Fruit fly (Drosophila melanogaster): ENCODE data around the gene CG17075.

Gene CG17075

DNA sequence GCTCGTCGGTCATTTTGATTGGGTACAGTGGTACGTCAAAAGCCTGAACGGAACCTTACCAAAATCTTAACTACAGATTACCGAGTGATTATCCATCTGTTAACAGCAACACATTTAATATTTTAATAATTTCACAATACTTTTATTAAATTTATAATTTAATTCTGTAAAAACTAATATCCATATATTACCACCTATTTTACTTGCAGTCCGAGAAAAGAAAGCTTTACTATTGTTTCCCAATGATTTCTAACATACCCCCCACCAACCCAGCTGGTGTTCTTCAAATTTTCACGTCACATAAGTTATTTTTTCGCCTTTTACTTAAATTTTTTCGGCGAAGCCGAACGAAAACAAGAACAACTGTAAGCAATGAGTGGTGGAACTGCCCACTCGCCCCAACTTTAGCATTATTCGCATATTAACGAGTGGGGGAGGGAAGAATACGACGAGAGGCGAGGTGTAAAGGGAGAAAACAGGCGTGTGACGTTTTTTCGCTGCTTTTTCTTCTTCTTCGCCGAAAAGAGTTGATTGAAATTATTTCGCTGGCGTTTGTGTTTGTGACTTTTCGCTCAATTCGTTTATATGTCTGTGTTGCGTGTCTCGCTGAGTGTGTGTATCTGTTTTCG lies 19.3 kb downstream of the CG17075 start (continued):
- TF ChIP-seq lab (GFP tag; optimal IDR thresholded peaks at IDR 0.05), result peak; percentile 87

DNA sequence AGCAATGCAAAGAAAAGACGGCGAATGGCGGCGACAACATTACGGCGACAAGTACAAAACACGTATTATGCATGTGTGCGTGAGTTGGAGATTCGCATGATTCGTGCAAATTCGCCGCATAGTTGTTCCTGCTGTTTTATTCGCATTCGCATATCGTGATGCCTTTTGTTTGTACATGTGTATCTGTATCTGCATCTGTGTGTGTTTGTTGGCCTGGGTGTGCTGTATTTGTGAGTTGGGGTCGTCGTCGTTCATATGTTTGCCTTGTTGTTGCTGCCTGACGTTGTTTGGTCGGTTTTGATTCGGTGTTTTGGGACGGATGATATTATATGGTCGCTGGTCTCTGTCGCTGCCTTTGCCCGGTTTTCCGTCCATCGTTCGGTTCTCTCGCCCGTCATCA lies 19.9 kb downstream of the CG17075 start:
- TF ChIP-seq cg (GFP tag; optimal IDR thresholded peaks at IDR 0.05), result peak; percentile 60
- TF ChIP-seq Mes4 (GFP tag; optimal IDR thresholded peaks at IDR 0.05), result no peak
- no peak for TF ChIP-seq nerfin-2 (GFP tag; IDR thresholded peaks at IDR 0.05; ENCODE audit: partially characterized antibody)
- no peak for TF ChIP-seq pan (optimal IDR thresholded peaks at IDR 0.05)
- TF ChIP-seq pan (GFP tag; optimal IDR thresholded peaks at IDR 0.05 in 1 of 2, IDR thresholded peaks at IDR 0.05 in 1 of 2), result no peak
- no peak for TF ChIP-seq Stat92E (GFP tag; optimal IDR thresholded peaks at IDR 0.05)
- TF ChIP-seq stwl (tag; optimal IDR thresholded peaks at IDR 0.05), result no peak
- no peak for TF ChIP-seq twi (tag; optimal IDR thresholded peaks at IDR 0.05)
- TF ChIP-seq CG2875 (GFP tag; optimal IDR thresholded peaks at IDR 0.05), result no peak
- no peak for TF ChIP-seq CG4730 (GFP tag; IDR thresholded peaks at IDR 0.05)
- TF ChIP-seq rib (GFP tag; IDR thresholded peaks at IDR 0.05), result peak; percentile 61; the same call in 1 of the 2 replicates
- no peak for TF ChIP-seq trem (tag; optimal IDR thresholded peaks at IDR 0.05)
- TF ChIP-seq CG30020 (tag; optimal IDR thresholded peaks at IDR 0.05), result no peak
- no peak for TF ChIP-seq CG2199 (GFP tag; IDR thresholded peaks at IDR 0.05)
- TF ChIP-seq CG11696 (GFP tag; IDR thresholded peaks at IDR 0.05), result no peak
- no peak for TF ChIP-seq CG4404 (GFP tag; IDR thresholded peaks at IDR 0.05)
- no peak for TF ChIP-seq CG7928 (GFP tag; optimal IDR thresholded peaks at IDR 0.05)
- no peak for TF ChIP-seq CG17829 (tag; optimal IDR thresholded peaks at IDR 0.05)
- peak; percentile 16; the same call in 1 of the 2 replicates for TF ChIP-seq hbn (GFP tag; IDR thresholded peaks at IDR 0.05; ENCODE audit: partially characterized antibody)
- TF ChIP-seq chinmo (GFP tag; IDR thresholded peaks at IDR 0.05; ENCODE audit: partially characterized antibody), result peak; percentile 70; the same call in 2 of the 4 replicates
- TF ChIP-seq CG6254 (GFP tag; optimal IDR thresholded peaks at IDR 0.05), result no peak
- TF ChIP-seq CG2129 (GFP tag; IDR thresholded peaks at IDR 0.05; ENCODE audit: partially characterized antibody), result 0 out of 2 replicates have a peak, but pooled peaks have one; percentile 19
- no peak for TF ChIP-seq CG10267 (tag; optimal IDR thresholded peaks at IDR 0.05)
- TF ChIP-seq al (GFP tag; IDR thresholded peaks at IDR 0.05), result no peak
- TF ChIP-seq CG34422 (GFP tag; IDR thresholded peaks at IDR 0.05), result no peak
- no peak for TF ChIP-seq CG43689 (GFP tag; IDR thresholded peaks at IDR 0.05)
- TF ChIP-seq prd (optimal IDR thresholded peaks at IDR 0.05), result no peak
- TF ChIP-seq prd (GFP tag; IDR thresholded peaks at IDR 0.05), result no peak
- no peak for TF ChIP-seq eve (GFP tag; optimal IDR thresholded peaks at IDR 0.05)
- no peak for TF ChIP-seq Mad (GFP tag; optimal IDR thresholded peaks at IDR 0.05)
- TF ChIP-seq jumu (GFP tag; optimal IDR thresholded peaks at IDR 0.05), result no peak
- no peak for TF ChIP-seq CG11560 (tag; IDR thresholded peaks at IDR 0.05)
- TF ChIP-seq CG10366 (GFP tag; IDR thresholded peaks at IDR 0.05), result no peak
- no peak for TF ChIP-seq CG32772 (GFP tag; IDR thresholded peaks at IDR 0.05)
- TF ChIP-seq hb (GFP tag; IDR thresholded peaks at IDR 0.05; ENCODE audit: partially characterized antibody), result no peak
- peak; percentile 28 for TF ChIP-seq D (optimal IDR thresholded peaks at IDR 0.05)
- no peak for TF ChIP-seq D (GFP tag; optimal IDR thresholded peaks at IDR 0.05)
- TF ChIP-seq sr (GFP tag; IDR thresholded peaks at IDR 0.05), result no peak
- no peak for TF ChIP-seq gcm2 (GFP tag; optimal IDR thresholded peaks at IDR 0.05)
- TF ChIP-seq CG34224 (GFP tag; IDR thresholded peaks at IDR 0.05; ENCODE audit: partially characterized antibody), result peak; percentile 7; the same call in 1 of the 3 replicates
- no peak for TF ChIP-seq tup (GFP tag; optimal IDR thresholded peaks at IDR 0.05)
- TF ChIP-seq dpn (GFP tag; optimal IDR thresholded peaks at IDR 0.05), result no peak
- no peak for TF ChIP-seq Hr78 (GFP tag; optimal IDR thresholded peaks at IDR 0.05)
- no peak for TF ChIP-seq vnd (GFP tag; IDR thresholded peaks at IDR 0.05; ENCODE audit: partially characterized antibody)
- no peak for TF ChIP-seq CG4707 (GFP tag; optimal IDR thresholded peaks at IDR 0.05)
- TF ChIP-seq CG6689 (GFP tag; IDR thresholded peaks at IDR 0.05), result no peak
- TF ChIP-seq CG15479 (GFP tag; optimal IDR thresholded peaks at IDR 0.05), result peak; percentile 15
